Fruit fly (Drosophila melanogaster) whole organism, wandering third instar larva: Measurements from ENCODE around the gene CG3402.
A peak's percentile ranks its signal among the peaks of the same experiment; 100 is the strongest.

Experiments
- Abd-B ChIP-seq: fragments of >200 bp; optimal IDR thresholded peaks from 2 replicates; lab custom pipeline; 2017; ENCODE audit warnings: missing biosample characterization, missing genetic modification characterization
- Dfd ChIP-seq: fragments of >200 bp; optimal IDR thresholded peaks from 2 replicates; lab custom pipeline; 2017; ENCODE audit warnings: missing biosample characterization, missing genetic modification characterization
- Hnf4 ChIP-seq: fragments of 200-800 bp; sonication (Bioruptor generic); optimal IDR thresholded peaks from 2 replicates; lab custom pipeline; 2016; ENCODE audit warnings: missing biosample characterization, mild to moderate bottlenecking, missing genetic modification characterization
- Jra ChIP-seq: sonication (Bioruptor generic); optimal IDR thresholded peaks from 2 replicates; lab custom pipeline; 2016; ENCODE audit warnings: missing biosample characterization, missing genetic modification characterization
- Myc ChIP-seq: fragments of >200 bp; optimal IDR thresholded peaks from 2 replicates; lab custom pipeline; 2017
- dsf ChIP-seq: sonication (Bioruptor generic); optimal IDR thresholded peaks from 2 replicates; lab custom pipeline; 2016; ENCODE audit warnings: missing biosample characterization, missing genetic modification characterization, borderline replicate concordance
- fru ChIP-seq: fragments of 200-800 bp; sonication (Bioruptor generic); optimal IDR thresholded peaks from 3 replicates; lab custom pipeline; 2016; ENCODE audit warnings: missing biosample characterization, mild to moderate bottlenecking, missing genetic modification characterization
- h ChIP-seq: fragments of 200-800 bp; sonication (Bioruptor generic); optimal IDR thresholded peaks from 3 replicates; lab custom pipeline; 2016; ENCODE audit warnings: missing biosample characterization, mild to moderate bottlenecking, missing genetic modification characterization
- psq ChIP-seq: fragments of 200-800 bp; sonication (Bioruptor generic); optimal IDR thresholded peaks from 3 replicates; lab custom pipeline; 2017; ENCODE audit warnings: missing biosample characterization, mild to moderate bottlenecking, missing genetic modification characterization, moderate library complexity

DNA sequence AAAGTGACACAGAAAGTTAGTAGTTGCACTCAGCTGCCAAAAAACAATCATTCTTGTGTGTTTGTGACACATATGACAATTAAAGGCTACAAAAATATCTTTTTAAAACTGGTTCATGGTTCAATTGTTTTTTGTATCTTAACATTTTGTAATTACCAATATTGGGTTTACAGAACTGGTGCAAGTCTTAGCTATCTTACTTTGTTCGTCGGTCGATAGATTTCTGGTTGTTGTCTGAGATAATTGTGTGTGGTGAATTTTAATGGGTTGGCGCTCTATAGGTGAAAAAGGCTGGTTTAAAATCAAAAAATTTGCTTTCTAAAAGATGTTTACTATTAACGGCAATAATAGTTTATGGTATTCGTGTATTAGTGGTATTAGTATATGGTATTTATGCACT, 48.0 kb downstream of the CG3402 start:
- TF ChIP-seq Hnf4 (no peak), Dfd (GFP tag; lab: Kevin White, UChicago) (no peak), Myc (lab: Kevin White, UChicago) (peak; percentile 77), Jra (no peak), psq (GFP tag; lab: Kevin White, UChicago) (no peak), h (no peak), Abd-B (GFP tag; lab: Kevin White, UChicago) (no peak), fru (GFP tag; lab: Kevin White, UChicago) (no peak), dsf (GFP tag; lab: Kevin White, UChicago) (no peak)
